Worm (Caenorhabditis elegans) whole organism, early embryonic: ENCODE measurements around the gene xbx-9.

Experiments used
- B0310.2 ChIP-seq: sonication (generic microtip); optimal IDR thresholded peaks from 2 replicates; lab custom pipeline; 2016; ENCODE audit warnings: mild to moderate bottlenecking, missing genetic modification characterization, missing compliant biosample characterization
- F13C5.2 ChIP-seq: sonication (generic microtip); optimal IDR thresholded peaks from 2 replicates; lab custom pipeline; 2017; ENCODE audit warnings: mild to moderate bottlenecking, missing genetic modification characterization, inconsistent platforms, missing compliant biosample characterization
- aly-1 ChIP-seq: sonication (generic microtip); optimal IDR thresholded peaks from 2 replicates; lab custom pipeline; 2016; ENCODE audit warnings: missing genetic modification characterization, missing compliant biosample characterization
- ama-1 ChIP-seq: fragments of 150-350 bp; optimal IDR thresholded peaks from 2 replicates; lab custom pipeline; 2014
- ceh-13 ChIP-seq: fragments of 200-800 bp; sonication (Bioruptor generic); optimal IDR thresholded peaks from 2 replicates; lab custom pipeline; 2018; ENCODE audit warnings: mild to moderate bottlenecking, missing genetic modification characterization, missing compliant biosample characterization
- ceh-36 ChIP-seq: sonication (generic microtip); optimal IDR thresholded peaks from 2 replicates; lab custom pipeline; 2016; ENCODE audit warnings: missing genetic modification characterization, inconsistent platforms, missing compliant biosample characterization
- ets-7 ChIP-seq: sonication (generic microtip); optimal IDR thresholded peaks from 2 replicates; lab custom pipeline; 2016; ENCODE audit warnings: missing genotype, missing genetic modification characterization, missing compliant biosample characterization
- flt-1 ChIP-seq: fragments of 200-800 bp; sonication (Bioruptor generic); IDR thresholded peaks from 2 replicates; pipeline ENCODE4 v1.3.6; 2022; ENCODE audit warnings: missing genetic modification characterization, missing compliant biosample characterization
- hmbx-1 ChIP-seq: sonication (generic microtip); optimal IDR thresholded peaks from 2 replicates; lab custom pipeline; 2016; ENCODE audit warnings: mild to moderate bottlenecking, missing genetic modification characterization, missing compliant biosample characterization
- hmg-4 ChIP-seq: fragments of 200-800 bp; sonication (Bioruptor generic); optimal IDR thresholded peaks from 2 replicates; lab custom pipeline; 2018; ENCODE audit warnings: mild to moderate bottlenecking, missing genetic modification characterization, missing compliant biosample characterization
- hnd-1 ChIP-seq: sonication (generic microtip); optimal IDR thresholded peaks from 2 replicates; lab custom pipeline; 2016; ENCODE audit warnings: missing genetic modification characterization, missing compliant biosample characterization
- pes-1 ChIP-seq: fragments of 200-800 bp; sonication (Bioruptor generic); IDR thresholded peaks from 2 replicates; pipeline ENCODE4 v1.3.6; 2022; ENCODE audit warnings: missing genetic modification reagents, missing genetic modification characterization, missing compliant biosample characterization
- scrt-1 ChIP-seq: fragments of 200-800 bp; sonication (Bioruptor generic); IDR thresholded peaks from 2 replicates; pipeline ENCODE4 v1.3.6; 2022; ENCODE audit warnings: missing genetic modification characterization, missing compliant biosample characterization
- sea-1 ChIP-seq: fragments of 200-800 bp; sonication (Bioruptor generic); conservative IDR thresholded peaks from 2 replicates; pipeline ENCODE4 v1.3.6; 2022; ENCODE audit warnings: missing genetic modification characterization, missing compliant biosample characterization
- tbx-11 ChIP-seq: fragments of 200-800 bp; sonication (Bioruptor generic); IDR thresholded peaks from 2 replicates; pipeline ENCODE4 v1.3.6; 2022; ENCODE audit warnings: missing genetic modification characterization, missing compliant biosample characterization
- tbx-37 ChIP-seq: fragments of 200-800 bp; sonication (Bioruptor generic); conservative IDR thresholded peaks from 2 replicates; pipeline ENCODE4 v1.3.6; 2022; ENCODE audit warnings: missing genetic modification reagents, missing genetic modification characterization, missing compliant biosample characterization
- tra-4 ChIP-seq: sonication (generic microtip); optimal IDR thresholded peaks from 2 replicates; lab custom pipeline; 2017; ENCODE audit warnings: missing genetic modification characterization, missing compliant biosample characterization

xbx-9 gene

DNA sequence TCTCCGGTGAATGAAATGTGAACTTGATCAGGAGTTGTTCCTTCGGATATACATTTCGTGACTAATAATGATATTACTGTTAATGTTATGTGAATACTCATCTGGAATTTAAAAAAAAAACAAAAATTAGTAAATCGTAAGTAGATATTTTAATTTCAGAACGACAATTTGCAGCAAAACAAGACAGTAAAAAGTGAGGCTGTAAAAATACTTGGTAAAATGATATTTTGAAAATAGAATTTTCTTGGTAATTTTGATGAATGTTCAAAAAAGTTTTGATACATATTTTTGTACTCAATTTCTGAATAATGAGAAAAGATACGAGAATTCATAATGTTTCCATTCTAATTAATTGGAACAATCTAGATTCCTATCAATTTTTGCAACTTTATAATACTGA, 25.7 kb downstream of the xbx-9 start, which contains the start of gene papl-1:
papl-1 (minus strand) TSS at position 101 of the 400 bp plus-strand sequence.
- no peak for TF ChIP-seq hmbx-1 (tag; lab: Kevin White, UChicago)
- TF ChIP-seq hnd-1 (tag; lab: Kevin White, UChicago), result no peak
- TF ChIP-seq tbx-37 (GFP tag; lab: Robert Waterston, UW), result no peak
- no peak for TF ChIP-seq flt-1
- no peak for TF ChIP-seq sea-1 (GFP tag; lab: Robert Waterston, UW)
- TF ChIP-seq F13C5.2 (tag; lab: Kevin White, UChicago), result no peak
- TF ChIP-seq ceh-36 (tag; lab: Kevin White, UChicago), result no peak
- no peak for TF ChIP-seq ceh-13 (GFP tag; lab: Kevin White, UChicago)
- no peak for TF ChIP-seq tbx-11 (GFP tag; lab: Robert Waterston, UW)
- TF ChIP-seq pes-1 (GFP tag; lab: Robert Waterston, UW), result no peak
- TF ChIP-seq scrt-1, result no peak
- TF ChIP-seq ets-7 (tag; lab: Kevin White, UChicago), result no peak
- TF ChIP-seq B0310.2 (tag; lab: Kevin White, UChicago), result no peak
- no peak for TF ChIP-seq tra-4 (tag; lab: Kevin White, UChicago)
- TF ChIP-seq hmg-4, result no peak

DNA sequence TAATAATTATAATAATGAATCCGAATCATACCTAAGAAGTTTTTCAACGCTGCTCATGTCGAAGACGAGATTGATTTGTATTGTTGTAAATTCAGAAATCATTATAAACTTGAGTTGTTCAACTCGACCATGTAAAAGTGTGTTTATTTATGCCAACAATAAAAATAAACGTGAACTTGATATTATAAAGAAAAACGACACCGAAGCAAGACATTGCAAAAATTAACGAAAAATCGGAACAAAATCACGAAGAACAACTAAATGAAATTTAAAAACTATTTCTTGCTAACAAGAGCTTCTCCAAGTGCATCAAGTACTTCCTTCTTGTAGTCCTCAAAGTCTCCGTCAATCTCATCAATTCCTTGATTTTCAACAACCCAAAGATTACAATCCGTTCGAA, 26.9 kb downstream of the xbx-9 start, which contains the start of gene F18E2.15:
F18E2.15 (minus strand) TSS at position 101 of the 400 bp plus-strand sequence.
- no peak for TF ChIP-seq aly-1 (tag; lab: Kevin White, UChicago)
- TF ChIP-seq hmbx-1 (tag; lab: Kevin White, UChicago), result no peak
- no peak for TF ChIP-seq ama-1 (lab: Kevin White, UChicago)
- TF ChIP-seq ets-7 (tag; lab: Kevin White, UChicago), result no peak
- TF ChIP-seq tbx-11 (GFP tag; lab: Robert Waterston, UW), result no peak
- no peak for TF ChIP-seq scrt-1
- no peak for TF ChIP-seq ceh-36 (tag; lab: Kevin White, UChicago)
- TF ChIP-seq ceh-13 (GFP tag; lab: Kevin White, UChicago), result no peak
- TF ChIP-seq tra-4 (tag; lab: Kevin White, UChicago), result no peak
- no peak for TF ChIP-seq tbx-37 (GFP tag; lab: Robert Waterston, UW)
- no peak for TF ChIP-seq B0310.2 (tag; lab: Kevin White, UChicago)
- TF ChIP-seq sea-1 (GFP tag; lab: Robert Waterston, UW), result no peak

DNA sequence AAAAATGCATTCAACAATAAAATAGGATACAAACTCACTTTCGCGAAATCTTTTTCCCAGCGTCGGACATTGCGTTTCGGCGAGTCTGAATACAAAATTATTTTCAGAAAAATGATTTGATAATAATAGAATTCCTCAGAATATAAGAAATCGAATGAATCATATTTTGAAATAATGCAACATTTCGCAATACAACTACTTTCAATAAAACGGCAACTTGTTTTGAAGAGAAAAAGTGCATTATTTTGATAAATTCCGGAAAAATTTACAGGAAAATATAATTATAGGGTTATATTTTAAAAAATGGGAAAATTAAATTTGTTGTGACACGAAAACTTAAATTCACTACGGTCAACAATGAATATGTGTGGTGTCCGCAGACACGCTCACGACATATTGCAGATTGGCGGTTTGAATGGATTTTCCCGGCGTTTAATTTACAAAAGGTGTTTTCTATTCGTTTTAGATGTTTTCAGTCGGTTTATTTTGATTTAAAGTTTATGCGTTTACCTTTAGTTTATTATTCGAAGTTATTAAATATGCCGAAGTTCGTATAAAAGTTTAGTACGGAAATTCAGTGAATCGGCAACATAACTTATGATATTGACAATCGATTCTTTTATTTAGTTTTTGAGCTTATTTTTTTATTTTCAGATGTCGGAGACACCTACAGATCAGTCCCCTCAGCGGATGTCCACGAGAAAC, 29.4 kb downstream of the xbx-9 start, which contains the start of the genes abcf-1 and scc-3:
abcf-1 (minus strand) TSS at position 85 of the 705 bp plus-strand sequence.
scc-3 (plus strand) TSS at position 655 of the 705 bp plus-strand sequence.
- TF ChIP-seq scrt-1 (no peak), hmg-4 (no peak), B0310.2 (tag; lab: Kevin White, UChicago) (no peak), F13C5.2 (tag; lab: Kevin White, UChicago) (peak; percentile 20), pes-1 (GFP tag; lab: Robert Waterston, UW) (no peak), ets-7 (tag; lab: Kevin White, UChicago) (no peak), ceh-36 (tag; lab: Kevin White, UChicago) (no peak)

DNA sequence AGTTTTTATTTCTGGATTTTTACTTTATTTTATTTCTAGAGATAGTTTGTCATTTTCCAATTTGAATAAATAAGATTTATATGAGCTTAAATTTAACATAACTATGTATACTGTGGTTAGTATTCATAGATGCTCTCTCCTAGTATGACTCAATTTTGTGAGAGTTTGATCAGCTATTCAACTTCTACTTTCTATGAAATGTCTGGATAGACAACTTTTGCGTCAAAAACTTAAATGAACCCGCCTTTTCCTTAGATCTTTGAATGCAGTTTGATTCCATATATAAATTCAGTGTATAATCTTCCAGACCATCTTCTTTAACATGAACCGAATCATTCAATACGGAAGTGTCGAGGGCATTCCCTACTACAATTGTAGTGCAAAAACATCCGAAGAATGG, 34.9 kb downstream of the xbx-9 start, which contains the start of gene srt-43:
srt-43 (plus strand) TSS at position 301 of the 400 bp plus-strand sequence.
- TF ChIP-seq ets-7 (tag; lab: Kevin White, UChicago) (no peak), pes-1 (GFP tag; lab: Robert Waterston, UW) (no peak), F13C5.2 (tag; lab: Kevin White, UChicago) (no peak), aly-1 (tag; lab: Kevin White, UChicago) (no peak), flt-1 (no peak), ceh-36 (tag; lab: Kevin White, UChicago) (no peak), hmbx-1 (tag; lab: Kevin White, UChicago) (no peak), tbx-37 (GFP tag; lab: Robert Waterston, UW) (no peak)

DNA sequence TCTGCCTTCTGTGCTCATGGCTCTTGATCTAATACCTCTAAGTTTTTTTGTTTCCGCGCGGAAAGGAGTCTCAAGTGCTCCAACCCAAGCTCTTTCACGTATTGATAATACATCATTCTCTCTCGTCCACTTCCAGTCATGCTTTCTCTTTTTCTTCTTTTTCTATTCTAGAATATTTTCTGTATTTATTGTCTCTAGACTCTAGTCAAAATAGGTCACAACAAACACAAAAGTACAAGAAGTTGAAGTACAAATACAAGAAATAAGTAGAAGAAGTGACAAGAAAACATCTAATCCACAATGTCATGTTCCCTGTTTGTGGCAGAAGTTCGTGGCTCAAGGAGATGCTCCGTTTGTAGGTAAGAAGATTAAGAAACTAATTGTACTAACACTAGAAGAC, 39.2 kb downstream of the xbx-9 start, which contains the start of gene ZC455.1:
ZC455.1 (plus strand) TSS at position 301 of the 400 bp plus-strand sequence.
- TF ChIP-seq flt-1 (no peak), scrt-1 (no peak)

DNA sequence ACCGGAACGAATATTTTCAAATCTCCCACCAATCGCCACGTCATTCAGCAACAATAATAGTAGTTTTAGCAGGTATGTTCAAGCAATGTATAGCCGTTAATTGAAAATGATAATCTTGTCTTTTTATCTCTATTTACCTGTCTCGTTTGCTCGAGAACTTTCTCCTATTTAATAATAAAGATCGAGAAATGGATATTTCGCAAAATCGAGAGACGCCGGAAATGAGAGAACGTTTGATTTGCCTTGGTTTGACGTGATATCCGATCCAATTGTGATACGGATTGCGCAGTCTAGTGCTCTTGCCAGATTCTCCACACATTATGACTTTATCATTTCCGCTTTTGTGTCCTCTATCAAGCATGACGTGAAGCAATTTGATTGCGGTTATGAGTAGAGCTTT, 39.9 kb downstream of the xbx-9 start:
- TF ChIP-seq ceh-13 (GFP tag; lab: Kevin White, UChicago) (no peak), pes-1 (GFP tag; lab: Robert Waterston, UW) (no peak), tbx-37 (GFP tag; lab: Robert Waterston, UW) (no peak), F13C5.2 (tag; lab: Kevin White, UChicago) (no peak), ama-1 (lab: Kevin White, UChicago) (no peak), tbx-11 (GFP tag; lab: Robert Waterston, UW) (no peak), hmg-4 (no peak), scrt-1 (no peak), sea-1 (GFP tag; lab: Robert Waterston, UW) (no peak), B0310.2 (tag; lab: Kevin White, UChicago) (no peak), ets-7 (tag; lab: Kevin White, UChicago) (no peak), ceh-36 (tag; lab: Kevin White, UChicago) (no peak), aly-1 (tag; lab: Kevin White, UChicago) (no peak), flt-1 (no peak), tra-4 (tag; lab: Kevin White, UChicago) (no peak), hnd-1 (tag; lab: Kevin White, UChicago) (no peak), hmbx-1 (tag; lab: Kevin White, UChicago) (no peak)

DNA sequence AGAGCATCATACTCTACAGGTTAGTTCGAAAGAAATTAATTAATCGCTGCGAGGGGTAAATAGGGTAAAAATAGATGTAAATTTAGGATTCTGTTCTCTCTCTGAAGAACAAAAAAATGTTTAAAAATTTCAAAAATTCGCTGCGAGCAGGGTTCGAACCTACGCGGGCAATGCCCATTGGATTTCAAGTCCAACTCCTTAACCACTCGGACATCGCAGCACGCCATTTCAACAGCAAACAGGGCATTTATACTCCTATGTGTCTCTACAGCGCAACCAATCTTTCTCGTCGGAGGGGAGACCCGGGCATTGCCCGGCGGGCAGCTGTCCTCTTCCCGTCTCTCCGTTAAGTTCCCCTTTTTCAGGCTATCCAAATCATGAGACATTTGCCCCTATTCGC, 46.2 kb downstream of the xbx-9 start:
- TF ChIP-seq scrt-1 (peak; percentile 98), F13C5.2 (tag; lab: Kevin White, UChicago) (peak; percentile 88), ets-7 (tag; lab: Kevin White, UChicago) (peak; percentile 77), aly-1 (tag; lab: Kevin White, UChicago) (peak; percentile 90), hmbx-1 (tag; lab: Kevin White, UChicago) (peak; percentile 80), tra-4 (tag; lab: Kevin White, UChicago) (peak; percentile 74), ceh-36 (tag; lab: Kevin White, UChicago) (peak; percentile 93), pes-1 (GFP tag; lab: Robert Waterston, UW) (peak; percentile 97), hmg-4 (peak; percentile 94), ama-1 (lab: Kevin White, UChicago) (no peak), B0310.2 (tag; lab: Kevin White, UChicago) (peak; percentile 90), hnd-1 (tag; lab: Kevin White, UChicago) (peak; percentile 88), ceh-13 (GFP tag; lab: Kevin White, UChicago) (peak; percentile 85), tbx-11 (GFP tag; lab: Robert Waterston, UW) (peak; percentile 95), sea-1 (GFP tag; lab: Robert Waterston, UW) (peak; percentile 98), tbx-37 (GFP tag; lab: Robert Waterston, UW) (peak; percentile 94), flt-1 (peak; percentile 97)
